Fruit fly (Drosophila melanogaster): ENCODE results near the gene CG43703.

Gene CG43703

dm6 chr2L:3791629-3792028 lies 26.3 kb downstream of the CG43703 start:
- TF ChIP-seq CG17385 (GFP tag; optimal IDR thresholded peaks at IDR 0.05) (no peak), CG34376 (GFP tag; optimal IDR thresholded peaks at IDR 0.05) (peak; percentile 73), CG17359 (tag; optimal IDR thresholded peaks at IDR 0.05) (no peak), CG4424 (GFP tag; optimal IDR thresholded peaks at IDR 0.05) (no peak), pho (GFP tag; optimal IDR thresholded peaks at IDR 0.05) (no peak), mirr (GFP tag; optimal IDR thresholded peaks at IDR 0.05) (peak; percentile 94), schlank (tag; optimal IDR thresholded peaks at IDR 0.05) (no peak), grn (GFP tag; optimal IDR thresholded peaks at IDR 0.05) (peak; percentile 63), ase (GFP tag; IDR thresholded peaks at IDR 0.05) (no peak), jigr1 (GFP tag; IDR thresholded peaks at IDR 0.05) (no peak), CG4707 (GFP tag; optimal IDR thresholded peaks at IDR 0.05) (peak; percentile 20), GATAe (GFP tag; conservative IDR thresholded peaks at IDR 0.05) (peak; percentile 91), Meics (GFP tag; optimal IDR thresholded peaks at IDR 0.05) (peak; percentile 88), Hr78 (GFP tag; optimal IDR thresholded peaks at IDR 0.05) (peak in 1 of 2 experiments; percentile 90), nerfin-2 (GFP tag; IDR thresholded peaks at IDR 0.05; ENCODE audit: partially characterized antibody) (no peak), CG5180 (GFP tag; optimal IDR thresholded peaks at IDR 0.05) (peak; percentile 7), CrebB (tag; optimal IDR thresholded peaks at IDR 0.05) (peak; percentile 3), CG10274 (GFP tag; optimal IDR thresholded peaks at IDR 0.05) (no peak), crp (GFP tag; optimal IDR thresholded peaks at IDR 0.05) (no peak), Ets65A (GFP tag) (peak; percentile 51), CG7987 (GFP tag; optimal IDR thresholded peaks at IDR 0.05) (peak; percentile 8), ranshi (GFP tag; IDR thresholded peaks at IDR 0.05) (no peak), stwl (tag; optimal IDR thresholded peaks at IDR 0.05) (no peak), kah (GFP tag; optimal IDR thresholded peaks at IDR 0.05) (peak; percentile 40), exex (tag; optimal IDR thresholded peaks at IDR 0.05) (peak; percentile 88), CG11695 (GFP tag; IDR thresholded peaks at IDR 0.05) (peak; percentile 38; the same call in 1 of the 3 replicates), hkb (optimal IDR thresholded peaks at IDR 0.05) (no peak), hkb (GFP tag; IDR thresholded peaks at IDR 0.05) (0 out of 2 replicates have a peak, but pooled peaks have one; percentile 37), CG8924 (tag; optimal IDR thresholded peaks at IDR 0.05) (no peak), CG14441 (GFP tag; IDR thresholded peaks at IDR 0.05) (peak; percentile 62), ATbp (GFP tag; optimal IDR thresholded peaks at IDR 0.05) (peak; percentile 20), H15 (GFP tag; IDR thresholded peaks at IDR 0.05) (no peak)

DNA sequence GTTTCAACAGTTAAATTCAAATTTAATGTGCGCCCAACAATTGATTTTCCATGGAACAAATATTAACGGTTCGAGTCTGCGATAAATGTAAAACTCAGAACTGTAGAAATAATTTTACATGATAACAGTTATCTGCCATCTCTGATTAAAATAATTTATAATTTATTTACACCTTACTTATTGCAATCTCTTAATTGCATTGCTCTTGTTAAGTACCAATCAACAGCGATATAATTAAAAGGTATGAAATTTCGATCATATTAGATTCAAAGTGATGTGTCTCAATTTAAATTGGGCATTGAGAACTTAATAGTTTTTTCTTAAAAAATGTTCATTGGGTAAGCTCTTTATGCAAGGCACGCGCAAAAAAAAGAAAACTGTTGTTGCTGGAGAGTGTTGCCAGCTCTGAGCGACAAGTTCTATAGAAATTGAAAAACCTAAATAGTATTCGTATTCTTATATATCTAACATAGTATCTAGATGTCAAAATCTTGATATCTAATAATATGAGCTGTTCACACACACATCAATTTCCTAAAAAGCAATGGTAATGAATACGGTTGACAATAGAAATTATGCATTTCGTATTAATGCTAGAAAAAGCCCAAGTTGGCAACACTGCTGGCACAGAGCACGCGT lies 37.6 kb downstream of the CG43703 start:
- TF ChIP-seq nerfin-2 (GFP tag; IDR thresholded peaks at IDR 0.05; ENCODE audit: partially characterized antibody) (no peak), Abd-B (GFP tag; optimal IDR thresholded peaks at IDR 0.05) (peak; percentile 44), CG1024 (GFP tag; IDR thresholded peaks at IDR 0.05) (no peak), pnt (GFP tag; optimal IDR thresholded peaks at IDR 0.05) (no peak), gsb-n (tag; optimal IDR thresholded peaks at IDR 0.05) (no peak), CG34224 (GFP tag; IDR thresholded peaks at IDR 0.05; ENCODE audit: partially characterized antibody) (no peak), dmrt99B (tag; optimal IDR thresholded peaks at IDR 0.05) (no peak), CG4404 (GFP tag; IDR thresholded peaks at IDR 0.05) (no peak), dan (GFP tag; IDR thresholded peaks at IDR 0.05) (no peak), Xbp1 (GFP tag; optimal IDR thresholded peaks at IDR 0.05) (peak; percentile 70), CG10543 (GFP tag; optimal IDR thresholded peaks at IDR 0.05) (peak; percentile 74), CG9215 (GFP tag; IDR thresholded peaks at IDR 0.05) (peak; percentile 80), Doc3 (GFP tag; IDR thresholded peaks at IDR 0.05; ENCODE audit: partially characterized antibody) (no peak), bcd (GFP tag; optimal IDR thresholded peaks at IDR 0.05) (peak; percentile 54), grau (tag; optimal IDR thresholded peaks at IDR 0.05) (peak; percentile 80), CG11085 (GFP tag; IDR thresholded peaks at IDR 0.05) (peak; percentile 65), Stat92E (GFP tag; optimal IDR thresholded peaks at IDR 0.05) (no peak), CG4854 (GFP tag; optimal IDR thresholded peaks at IDR 0.05) (no peak), CG10321 (GFP tag; IDR thresholded peaks at IDR 0.05) (peak; percentile 51; the same call in 1 of the 2 replicates), B-H1 (GFP tag; IDR thresholded peaks at IDR 0.05) (peak; percentile 36; the same call in 1 of the 3 replicates)

All from whole organism, embryonic.